Fruit fly (Drosophila melanogaster) whole organism, adult: ENCODE results near the gene Sf3a1.

Experiments used
- CG11617 ChIP-seq: fragments of 200-800 bp; sonication (Bioruptor generic); optimal IDR thresholded peaks from 2 replicates; lab custom pipeline; 2017; ENCODE audit warnings: mild to moderate bottlenecking, missing biosample characterization, missing genetic modification reagents, missing genetic modification characterization
- CG12768 ChIP-seq: fragments of 200-800 bp; sonication (Bioruptor generic); optimal IDR thresholded peaks from 2 replicates; lab custom pipeline; 2017; ENCODE audit warnings: missing biosample characterization, missing genetic modification characterization, mild to moderate bottlenecking, moderate library complexity, missing genetic modification reagents
- CG14711 ChIP-seq: fragments of 200-800 bp; sonication (Bioruptor generic); optimal IDR thresholded peaks from 2 replicates; lab custom pipeline; 2018; ENCODE audit warnings: missing biosample characterization, mild to moderate bottlenecking, missing genetic modification characterization, moderate library complexity
- CG1620 ChIP-seq: fragments of 200-800 bp; sonication (Bioruptor generic); optimal IDR thresholded peaks from 2 replicates; lab custom pipeline; 2016; ENCODE audit warnings: missing biosample characterization, missing genetic modification characterization
- CG33017 ChIP-seq: fragments of 200-800 bp; sonication (Bioruptor generic); optimal IDR thresholded peaks from 2 replicates; lab custom pipeline; 2018; ENCODE audit warnings: missing biosample characterization, mild to moderate bottlenecking, missing genetic modification characterization, moderate library complexity
- CG5204 ChIP-seq: fragments of 200-800 bp; sonication (Bioruptor generic); optimal IDR thresholded peaks from 2 replicates; lab custom pipeline; 2016; ENCODE audit warnings: missing biosample characterization, missing genetic modification characterization
- CG7045 ChIP-seq: fragments of 200-800 bp; sonication (Bioruptor generic); optimal IDR thresholded peaks from 2 replicates; lab custom pipeline; 2017; ENCODE audit warnings: missing biosample characterization, mild to moderate bottlenecking, missing genetic modification characterization
- CG7101 ChIP-seq: fragments of 200-800 bp; sonication (Bioruptor generic); optimal IDR thresholded peaks from 2 replicates; lab custom pipeline; 2018; ENCODE audit warnings: missing biosample characterization, mild to moderate bottlenecking, missing genetic modification characterization, moderate library complexity
- Clk ChIP-seq: fragments of 200-800 bp; sonication (Bioruptor generic); optimal IDR thresholded peaks from 2 replicates; lab custom pipeline; 2017; ENCODE audit warnings: missing biosample characterization, missing genetic modification characterization
- Crg-1 ChIP-seq: fragments of 200-800 bp; sonication (Bioruptor generic); optimal IDR thresholded peaks from 2 replicates; lab custom pipeline; 2016; ENCODE audit warnings: missing biosample characterization, missing genetic modification characterization
- Hr96 ChIP-seq: fragments of 200-800 bp; sonication (Bioruptor generic); optimal IDR thresholded peaks from 2 replicates; lab custom pipeline; 2016; ENCODE audit warnings: missing biosample characterization, missing genetic modification characterization
- Mnt ChIP-seq: fragments of 200-800 bp; sonication (Bioruptor generic); optimal IDR thresholded peaks from 2 replicates; lab custom pipeline; 2016; ENCODE audit warnings: missing biosample characterization, mild to moderate bottlenecking, missing genetic modification characterization
- bab1 ChIP-seq: fragments of 200-800 bp; sonication (Bioruptor generic); optimal IDR thresholded peaks from 3 replicates; lab custom pipeline; 2019; ENCODE audit warnings: missing biosample characterization, mild to moderate bottlenecking, missing genetic modification characterization, moderate library complexity
- cic ChIP-seq: fragments of 200-800 bp; sonication (Bioruptor generic); optimal IDR thresholded peaks from 2 replicates; lab custom pipeline; 2017; ENCODE audit warnings: missing biosample characterization, mild to moderate bottlenecking, missing genetic modification characterization, moderate library complexity
- cnc ChIP-seq, 2 experiments: fragments of >200 bp; optimal IDR thresholded peaks; 2 replicates each; lab custom pipeline; 2017
- kay ChIP-seq: fragments of 200-800 bp; sonication (Bioruptor generic); peaks from one replicate; lab custom pipeline; 2016; ENCODE audit warnings: missing biosample characterization, missing genetic modification characterization, borderline replicate concordance
- ovo ChIP-seq: fragments of 200-800 bp; sonication (Bioruptor generic); optimal IDR thresholded peaks from 2 replicates; lab custom pipeline; 2016; ENCODE audit warnings: missing biosample characterization, missing genetic modification characterization
- pad ChIP-seq: fragments of 200-800 bp; sonication (Bioruptor generic); optimal IDR thresholded peaks from 3 replicates; lab custom pipeline; 2017; ENCODE audit warnings: missing biosample characterization, missing genetic modification characterization, mild to moderate bottlenecking, moderate library complexity, missing genetic modification reagents
- tj ChIP-seq: fragments of 200-800 bp; sonication (Bioruptor generic); optimal IDR thresholded peaks from 3 replicates; lab custom pipeline; 2017; ENCODE audit warnings: missing biosample characterization, mild to moderate bottlenecking, missing genetic modification characterization, moderate library complexity
- toe ChIP-seq: fragments of 200-800 bp; sonication (Bioruptor generic); optimal IDR thresholded peaks from 2 replicates; lab custom pipeline; 2016; ENCODE audit warnings: missing biosample characterization, missing genetic modification characterization

Gene Sf3a1

dm6 chr3R:16962303-16962702, 39.9 kb downstream of the Sf3a1 start:
- TF ChIP-seq pad (GFP tag; lab: Kevin White, UChicago): no peak

- TF ChIP-seq Mnt (GFP tag; lab: Kevin White, UChicago): no peak
- no peak for TF ChIP-seq ovo
- TF ChIP-seq Hr96 (GFP tag; lab: Kevin White, UChicago): no peak
- no peak for TF ChIP-seq CG7045 (GFP tag; lab: Kevin White, UChicago)
- no peak for TF ChIP-seq toe (GFP tag; lab: Kevin White, UChicago)
- no peak for TF ChIP-seq CG7101 (tag; lab: Kevin White, UChicago)
These were observed 41.9 kb downstream of the Sf3a1 start for dm6 chr3R:16960219-16960618.

dm6 chr3R:16957759-16958536, 44.2 kb downstream of the Sf3a1 start:
- TF ChIP-seq CG33017: peak; percentile 36
- TF ChIP-seq pad (GFP tag; lab: Kevin White, UChicago): no peak
- TF ChIP-seq CG11617 (GFP tag; lab: Kevin White, UChicago): no peak
- TF ChIP-seq CG12768: no peak
- no peak for TF ChIP-seq Mnt (GFP tag; lab: Kevin White, UChicago)
- TF ChIP-seq cnc (optimal IDR thresholded peaks at IDR 0.05; lab: Kevin White, UChicago): no peak
- TF ChIP-seq cic: no peak
- no peak for TF ChIP-seq toe (GFP tag; lab: Kevin White, UChicago)
- TF ChIP-seq Clk: no peak
- no peak for TF ChIP-seq kay (GFP tag; lab: Kevin White, UChicago)
- peak; percentile 9 for TF ChIP-seq tj
- no peak for TF ChIP-seq ovo
- no peak for TF ChIP-seq Hr96 (GFP tag; lab: Kevin White, UChicago)
- TF ChIP-seq CG7045 (GFP tag; lab: Kevin White, UChicago): peak; percentile 61
- no peak for TF ChIP-seq Crg-1 (GFP tag; lab: Kevin White, UChicago)
- TF ChIP-seq CG1620 (GFP tag; lab: Kevin White, UChicago): no peak
- no peak for TF ChIP-seq CG7101 (tag; lab: Kevin White, UChicago)
- no peak for TF ChIP-seq CG14711 (tag; lab: Kevin White, UChicago)
- no peak for TF ChIP-seq CG5204 (GFP tag; lab: Kevin White, UChicago)
- TF ChIP-seq bab1: no peak

dm6 chr3R:16954423-16954822, 47.7 kb downstream of the Sf3a1 start:
- TF ChIP-seq Clk (no peak), CG33017 (no peak), Hr96 (GFP tag; lab: Kevin White, UChicago) (no peak), ovo (no peak), toe (GFP tag; lab: Kevin White, UChicago) (no peak), Mnt (GFP tag; lab: Kevin White, UChicago) (no peak), cnc (optimal IDR thresholded peaks at IDR 0.05; lab: Kevin White, UChicago) (no peak), CG12768 (no peak), CG7101 (tag; lab: Kevin White, UChicago) (no peak), CG11617 (GFP tag; lab: Kevin White, UChicago) (no peak), bab1 (no peak), CG14711 (tag; lab: Kevin White, UChicago) (no peak), pad (GFP tag; lab: Kevin White, UChicago) (no peak)

- no peak for TF ChIP-seq tj
- TF ChIP-seq kay (GFP tag; lab: Kevin White, UChicago): no peak
- TF ChIP-seq CG33017: no peak
- TF ChIP-seq CG11617 (GFP tag; lab: Kevin White, UChicago): no peak
- no peak for TF ChIP-seq CG7101 (tag; lab: Kevin White, UChicago)
- no peak for TF ChIP-seq CG1620 (GFP tag; lab: Kevin White, UChicago)
- TF ChIP-seq CG12768: no peak
- TF ChIP-seq CG5204 (GFP tag; lab: Kevin White, UChicago): no peak
- TF ChIP-seq bab1: no peak
- no peak for TF ChIP-seq CG7045 (GFP tag; lab: Kevin White, UChicago)
- TF ChIP-seq pad (GFP tag; lab: Kevin White, UChicago): no peak
- no peak for TF ChIP-seq cic
- no peak for TF ChIP-seq cnc (optimal IDR thresholded peaks at IDR 0.05; lab: Kevin White, UChicago)
- TF ChIP-seq Hr96 (GFP tag; lab: Kevin White, UChicago): no peak
- no peak for TF ChIP-seq CG14711 (tag; lab: Kevin White, UChicago)
- no peak for TF ChIP-seq ovo
- TF ChIP-seq toe (GFP tag; lab: Kevin White, UChicago): no peak
- TF ChIP-seq Clk: no peak
- TF ChIP-seq Crg-1 (GFP tag; lab: Kevin White, UChicago): no peak
These were observed 50.8 kb downstream of the Sf3a1 start for dm6 chr3R:16951374-16951773.
